Fruit fly (Drosophila melanogaster) whole organism, pupa: ENCODE results near the gene CG16710.

Experiments
- CG12605 ChIP-seq: fragments of 200-800 bp; sonication (Bioruptor generic); IDR thresholded peaks from 2 replicates; pipeline ENCODE4 v1.3.6; 2022; ENCODE audit warnings: missing biosample characterization, missing genetic modification characterization
- CG13204 ChIP-seq: fragments of 200-800 bp; sonication (Bioruptor generic); optimal IDR thresholded peaks from 2 replicates; lab custom pipeline; 2018; ENCODE audit warnings: missing biosample characterization, mild to moderate bottlenecking, missing genetic modification characterization, moderate library complexity
- CG14655 ChIP-seq: fragments of 200-800 bp; sonication (Bioruptor generic); optimal IDR thresholded peaks from 3 replicates; lab custom pipeline; 2017; ENCODE audit warnings: mild to moderate bottlenecking, missing biosample characterization, missing genetic modification reagents, missing genetic modification characterization
- CG15710 ChIP-seq: fragments of 200-800 bp; sonication (Bioruptor generic); optimal IDR thresholded peaks from 2 replicates; lab custom pipeline; 2018; ENCODE audit warnings: missing biosample characterization, mild to moderate bottlenecking, missing genetic modification characterization, moderate library complexity
- CG17806 ChIP-seq: fragments of 200-800 bp; sonication (Bioruptor generic); optimal IDR thresholded peaks from 2 replicates; lab custom pipeline; 2018; ENCODE audit warnings: missing biosample characterization, mild to moderate bottlenecking, missing genetic modification characterization, moderate library complexity
- CG32121 ChIP-seq: fragments of 200-800 bp; sonication (Bioruptor generic); IDR thresholded peaks from 2 replicates; pipeline ENCODE4 v1.3.6; 2022; ENCODE audit warnings: missing biosample characterization, missing genetic modification characterization
- CG34367 ChIP-seq: fragments of 200-800 bp; sonication (Bioruptor generic); optimal IDR thresholded peaks from 2 replicates; lab custom pipeline; 2018; ENCODE audit warnings: missing biosample characterization, mild to moderate bottlenecking, missing genetic modification characterization
- CG4496 ChIP-seq: fragments of 200-800 bp; sonication (Bioruptor generic); IDR thresholded peaks from 3 replicates; pipeline ENCODE4 v1.3.6; 2022; ENCODE audit warnings: missing biosample characterization, missing genetic modification characterization
- CG8159 ChIP-seq: fragments of 200-800 bp; sonication (Bioruptor generic); optimal IDR thresholded peaks from 3 replicates; lab custom pipeline; 2018; ENCODE audit warnings: missing biosample characterization, mild to moderate bottlenecking, missing genetic modification characterization, moderate library complexity
- CG8301 ChIP-seq: fragments of 200-800 bp; sonication (Bioruptor generic); optimal IDR thresholded peaks from 2 replicates; lab custom pipeline; 2018; ENCODE audit warnings: missing biosample characterization, mild to moderate bottlenecking, missing genetic modification characterization
- CG9948 ChIP-seq: fragments of 200-800 bp; sonication (Bioruptor generic); optimal IDR thresholded peaks from 2 replicates; lab custom pipeline; 2018; ENCODE audit warnings: missing biosample characterization, mild to moderate bottlenecking, missing genetic modification characterization, moderate library complexity
- D1 ChIP-seq: fragments of 200-800 bp; sonication (Bioruptor generic); optimal IDR thresholded peaks from 2 replicates; lab custom pipeline; 2018; ENCODE audit warnings: missing biosample characterization, mild to moderate bottlenecking, missing genetic modification characterization, moderate library complexity
- EcR ChIP-seq: fragments of 200-800 bp; sonication (Bioruptor generic); optimal IDR thresholded peaks from 3 replicates; lab custom pipeline; 2019; ENCODE audit warnings: missing biosample characterization, missing genetic modification characterization, mild to moderate bottlenecking, moderate library complexity, missing genetic modification reagents
- Ets98B ChIP-seq: fragments of 200-800 bp; sonication (Bioruptor generic); IDR thresholded peaks from 2 replicates; pipeline ENCODE4 v1.3.6; 2022; ENCODE audit warnings: missing biosample characterization, missing genetic modification characterization
- Pif1A ChIP-seq: fragments of 200-800 bp; sonication (Bioruptor generic); optimal IDR thresholded peaks from 3 replicates; lab custom pipeline; 2016; ENCODE audit warnings: missing biosample characterization, missing genetic modification characterization
- Pif1B ChIP-seq: fragments of 200-800 bp; sonication (Bioruptor generic); optimal IDR thresholded peaks from 3 replicates; lab custom pipeline; 2016; ENCODE audit warnings: missing biosample characterization, missing genetic modification characterization
- Snoo ChIP-seq: fragments of 200-800 bp; sonication (Bioruptor generic); optimal IDR thresholded peaks from 3 replicates; lab custom pipeline; 2017; ENCODE audit warnings: missing biosample characterization, mild to moderate bottlenecking, missing genetic modification characterization, inconsistent platforms
- fd96Ca ChIP-seq: fragments of 200-800 bp; sonication (Bioruptor generic); IDR thresholded peaks from 3 replicates; pipeline ENCODE4 v1.3.6; 2022; ENCODE audit warnings: missing biosample characterization, missing genetic modification characterization
- gl ChIP-seq: fragments of 200-800 bp; sonication (Bioruptor generic); optimal IDR thresholded peaks from 2 replicates; lab custom pipeline; 2018; ENCODE audit warnings: missing biosample characterization, mild to moderate bottlenecking, missing genetic modification characterization
- rn ChIP-seq: fragments of 200-800 bp; sonication (Bioruptor generic); IDR thresholded peaks from 2 replicates; pipeline ENCODE4 v1.3.6; 2022; ENCODE audit warnings: missing biosample characterization, missing genetic modification characterization

The CG16710 gene

dm6 chr3R:23730472-23730801 lies 48.1 kb downstream of the CG16710 start:
- TF ChIP-seq CG12605 = no peak
- no peak for TF ChIP-seq rn (GFP tag; lab: Robert Waterston, UW)
- peak; percentile 18 for TF ChIP-seq EcR (GFP tag; lab: Kevin White, UChicago)

- TF ChIP-seq CG12605 (no peak), CG9948 (tag; lab: Kevin White, UChicago) (no peak), Ets98B (GFP tag; lab: Robert Waterston, UW) (no peak), CG32121 (no peak), CG14655 (GFP tag; lab: Kevin White, UChicago) (no peak), CG17806 (tag; lab: Kevin White, UChicago) (no peak), EcR (GFP tag; lab: Kevin White, UChicago) (no peak), Snoo (no peak), D1 (tag; lab: Kevin White, UChicago) (no peak), gl (tag; lab: Kevin White, UChicago) (no peak), CG34367 (tag; lab: Kevin White, UChicago) (no peak), rn (GFP tag; lab: Robert Waterston, UW) (no peak), Pif1B (no peak), CG15710 (tag; lab: Kevin White, UChicago) (no peak), CG8301 (tag; lab: Kevin White, UChicago) (no peak), fd96Ca (GFP tag; lab: Robert Waterston, UW) (no peak), CG13204 (GFP tag; lab: Kevin White, UChicago) (no peak), Pif1A (GFP tag; lab: Kevin White, UChicago) (no peak), CG4496 (GFP tag; lab: Robert Waterston, UW) (no peak), CG8159 (tag; lab: Kevin White, UChicago) (no peak)
Measured at dm6 chr3R:23732533-23732932, 50.2 kb downstream of the CG16710 start.

dm6 chr3R:23732990-23733512 lies 50.7 kb downstream of the CG16710 start, which contains the start of the genes Hmgcr and Rpn9:
Gene Hmgcr (plus strand): TSS chr3R:23733324.
Gene Rpn9 (minus strand): TSS chr3R:23733462.
- TF ChIP-seq Ets98B (GFP tag; lab: Robert Waterston, UW) = peak; percentile 11; the same call in 1 of the 2 replicates
- TF ChIP-seq CG14655 (GFP tag; lab: Kevin White, UChicago) = no peak
